Worm (Caenorhabditis elegans) whole organism, late embryonic: ENCODE results near the gene abu-10.

Source experiments
- ama-1 ChIP-seq: fragments of 150-350 bp; optimal IDR thresholded peaks from 2 replicates; lab custom pipeline; 2014
- ceh-6 ChIP-seq: fragments of 200-800 bp; sonication (Bioruptor generic); optimal IDR thresholded peaks from 2 replicates; lab custom pipeline; 2018; ENCODE audit warnings: mild to moderate bottlenecking, missing genetic modification characterization, missing compliant biosample characterization
- ceh-9 ChIP-seq: sonication (generic microtip); optimal IDR thresholded peaks from 2 replicates; lab custom pipeline; 2016; ENCODE audit warnings: mild to moderate bottlenecking, missing genetic modification characterization, inconsistent platforms, missing compliant biosample characterization
- fkh-10 ChIP-seq: fragments of 150-350 bp; optimal IDR thresholded peaks from 2 replicates; lab custom pipeline; 2014; ENCODE audit warnings: missing biosample characterization, missing genetic modification reagents, missing genetic modification characterization
- hlh-6 ChIP-seq: sonication (generic microtip); optimal IDR thresholded peaks from 2 replicates; lab custom pipeline; 2016; ENCODE audit warnings: missing genotype, missing genetic modification characterization, missing compliant biosample characterization
- nfya-1 ChIP-seq: sonication (generic microtip); optimal IDR thresholded peaks from 2 replicates; lab custom pipeline; 2017; ENCODE audit warnings: missing genetic modification characterization, mild to moderate bottlenecking, missing compliant biosample characterization, antibody characterized with exemption, moderate library complexity
- pha-4 ChIP-seq: fragments of 150-350 bp; optimal IDR thresholded peaks from 2 replicates; lab custom pipeline; 2018; ENCODE audit warnings: missing biosample characterization, missing genetic modification reagents, missing genetic modification characterization
- syd-9 ChIP-seq: sonication (generic microtip); optimal IDR thresholded peaks from 2 replicates; lab custom pipeline; 2016; ENCODE audit warnings: mild to moderate bottlenecking, missing genetic modification characterization, moderate library complexity, missing compliant biosample characterization
- unc-3 ChIP-seq, 2 experiments: fragments of 200-800 bp in 1 of 2; sonication (Bioruptor generic) in 1 of 2; sonication (generic microtip) in 1 of 2; conservative IDR thresholded peaks in 1 of 2; optimal IDR thresholded peaks in 1 of 2; 2 replicates each; pipeline versions ENCODE4 v1.3.6 to Lab custom; 2016 to 2022; ENCODE audit warnings: missing compliant biosample characterization in 2 of 2, missing genetic modification characterization in 2 of 2, missing genetic modification reagents in 1 of 2
- unc-55 ChIP-seq: sonication (generic microtip); optimal IDR thresholded peaks from 2 replicates; lab custom pipeline; 2017; ENCODE audit warnings: missing biosample characterization, missing genetic modification reagents, missing genetic modification characterization

- TF ChIP-seq nfya-1 (tag; lab: Kevin White, UChicago) (no peak), ama-1 (lab: Kevin White, UChicago) (no peak), pha-4 (tag; lab: Kevin White, UChicago) (no peak), fkh-10 (GFP tag; lab: Kevin White, UChicago) (no peak), ceh-6 (GFP tag; lab: Kevin White, UChicago) (no peak), hlh-6 (tag; lab: Kevin White, UChicago) (no peak), unc-3 (GFP tag; conservative IDR thresholded peaks at IDR 0.05; lab: Robert Waterston, UW) (no peak), unc-3 (tag; optimal IDR thresholded peaks at IDR 0.05; lab: Kevin White, UChicago) (no peak), syd-9 (tag; lab: Kevin White, UChicago) (no peak), unc-55 (GFP tag; lab: Kevin White, UChicago) (no peak), ceh-9 (no peak)
These were observed 46.6 kb upstream of the abu-10 start for ce11 chrX:3751370-3751769.
